Fruit fly (Drosophila melanogaster) whole organism, embryonic: Measurements from ENCODE around the gene CG46311.
A peak's percentile ranks its signal among the peaks of the same experiment; 100 is the strongest.

Experiments used
- CG10366 ChIP-seq: fragments of 200-800 bp; sonication (Bioruptor generic); IDR thresholded peaks from 2 replicates; pipeline ENCODE4 v1.3.6; 2022; ENCODE audit warnings: missing biosample characterization, missing genetic modification characterization
- CG11456 ChIP-seq: fragments of 200-800 bp; sonication (Bioruptor generic); IDR thresholded peaks from 3 replicates; pipeline ENCODE4 v1.3.6; 2022; ENCODE audit warnings: missing biosample characterization, missing genetic modification characterization
- CG11695 ChIP-seq: fragments of 200-800 bp; sonication (Bioruptor generic); IDR thresholded peaks from 3 replicates; pipeline ENCODE4 v1.3.6; 2022; ENCODE audit warnings: missing biosample characterization, missing genetic modification characterization
- CG11696 ChIP-seq: fragments of 200-800 bp; sonication (Bioruptor generic); IDR thresholded peaks from 2 replicates; pipeline ENCODE4 v1.3.6; 2022; ENCODE audit warnings: missing biosample characterization, missing genetic modification characterization
- CG11723 ChIP-seq: fragments of 200-800 bp; sonication (Bioruptor generic); optimal IDR thresholded peaks from 2 replicates; lab custom pipeline; 2017; ENCODE audit warnings: missing biosample characterization, mild to moderate bottlenecking, missing genetic modification characterization
- CG13624 ChIP-seq: fragments of 200-800 bp; sonication (Bioruptor generic); optimal IDR thresholded peaks from 2 replicates; lab custom pipeline; 2016; ENCODE audit warnings: missing biosample characterization, missing genetic modification characterization
- CG14860 ChIP-seq: fragments of 200-800 bp; sonication (Bioruptor generic); IDR thresholded peaks from 3 replicates; pipeline ENCODE4 v1.3.6; 2022; ENCODE audit warnings: missing biosample characterization, missing genetic modification characterization; ENCODE audit not compliant: partially characterized antibody
- CG17359 ChIP-seq: fragments of 200-800 bp; sonication (Bioruptor generic); optimal IDR thresholded peaks from 3 replicates; lab custom pipeline; 2018; ENCODE audit warnings: missing biosample characterization, mild to moderate bottlenecking, missing genetic modification characterization, moderate library complexity
- CG17912 ChIP-seq: fragments of 200-800 bp; sonication (Bioruptor generic); optimal IDR thresholded peaks from 2 replicates; lab custom pipeline; 2018; ENCODE audit warnings: missing biosample characterization, mild to moderate bottlenecking, missing genetic modification characterization
- CG1832 ChIP-seq: fragments of 200-800 bp; sonication (Bioruptor generic); optimal IDR thresholded peaks from 2 replicates; lab custom pipeline; 2017; ENCODE audit warnings: missing biosample characterization, mild to moderate bottlenecking, missing genetic modification characterization, inconsistent platforms
- CG18599 ChIP-seq: fragments of 200-800 bp; sonication (Bioruptor generic); optimal IDR thresholded peaks from 3 replicates; lab custom pipeline; 2017; ENCODE audit warnings: missing biosample characterization, missing genetic modification characterization, mild to moderate bottlenecking, moderate library complexity, missing genetic modification reagents
- CG18764 ChIP-seq: fragments of 200-800 bp; sonication (Bioruptor generic); optimal IDR thresholded peaks from 3 replicates; lab custom pipeline; 2016; ENCODE audit warnings: missing biosample characterization, missing genetic modification characterization
- CG2129 ChIP-seq: fragments of 200-800 bp; sonication (Bioruptor generic); IDR thresholded peaks from 2 replicates; pipeline ENCODE4 v1.3.6; 2022; ENCODE audit warnings: missing biosample characterization, missing genetic modification characterization; ENCODE audit not compliant: partially characterized antibody
- CG3065 ChIP-seq: fragments of 200-800 bp; sonication (Bioruptor generic); optimal IDR thresholded peaks from 2 replicates; lab custom pipeline; 2016; ENCODE audit warnings: missing biosample characterization, missing genetic modification characterization
- CG31441 ChIP-seq: fragments of 200-800 bp; sonication (Bioruptor generic); IDR thresholded peaks from 2 replicates; pipeline ENCODE4 v1.3.6; 2022; ENCODE audit warnings: missing biosample characterization, missing genetic modification characterization
- CG3281 ChIP-seq: fragments of 200-800 bp; sonication (Bioruptor generic); optimal IDR thresholded peaks from 3 replicates; lab custom pipeline; 2017; ENCODE audit warnings: missing biosample characterization, mild to moderate bottlenecking, missing genetic modification characterization
- CG4328 ChIP-seq: fragments of 200-800 bp; sonication (Bioruptor generic); optimal IDR thresholded peaks from 3 replicates; lab custom pipeline; 2017; ENCODE audit warnings: missing biosample characterization, missing genetic modification reagents, missing genetic modification characterization
- CG7963 ChIP-seq: fragments of 200-800 bp; sonication (Bioruptor generic); IDR thresholded peaks from 3 replicates; pipeline ENCODE4 v1.3.6; 2022; ENCODE audit warnings: missing biosample characterization, missing genetic modification characterization; ENCODE audit not compliant: partially characterized antibody
- CG8924 ChIP-seq: fragments of 200-800 bp; optimal IDR thresholded peaks from 3 replicates; lab custom pipeline; 2019; ENCODE audit warnings: missing biosample characterization, mild to moderate bottlenecking, missing genetic modification characterization, moderate library complexity
- CG9437 ChIP-seq: fragments of 200-800 bp; sonication (Bioruptor generic); optimal IDR thresholded peaks from 2 replicates; lab custom pipeline; 2018; ENCODE audit warnings: missing biosample characterization, mild to moderate bottlenecking, missing genetic modification characterization
- CkIIα-i1 ChIP-seq: fragments of 200-800 bp; sonication (Bioruptor generic); IDR thresholded peaks from 2 replicates; pipeline ENCODE4 v1.3.6; 2022; ENCODE audit warnings: missing biosample characterization, missing genetic modification characterization
- E2f1 ChIP-seq: fragments of 200-800 bp; sonication (Bioruptor generic); IDR thresholded peaks from 2 replicates; pipeline ENCODE4 v1.3.6; 2022; ENCODE audit warnings: missing biosample characterization, missing genetic modification characterization
- Eip74EF ChIP-seq, 2 experiments: fragments of 200-800 bp in 1 of 2; fragments of >200 bp in 1 of 2; sonication (Bioruptor generic) in 1 of 2; optimal IDR thresholded peaks; 2 replicates each; lab custom pipeline; 2017 to 2019; ENCODE audit warnings: missing biosample characterization in 2 of 2, missing genetic modification characterization in 2 of 2, mild to moderate bottlenecking in 1 of 2, moderate library complexity in 1 of 2
- HHEX ChIP-seq: fragments of 200-800 bp; sonication (Bioruptor generic); optimal IDR thresholded peaks from 3 replicates; lab custom pipeline; 2017; ENCODE audit warnings: missing biosample characterization, mild to moderate bottlenecking, missing genetic modification characterization, missing genetic modification reagents
- HmgZ ChIP-seq: fragments of 200-800 bp; sonication (Bioruptor generic); optimal IDR thresholded peaks from 2 replicates; lab custom pipeline; 2018; ENCODE audit warnings: missing biosample characterization, mild to moderate bottlenecking, missing genetic modification characterization
- Hmr ChIP-seq: fragments of 200-800 bp; sonication (Bioruptor generic); optimal IDR thresholded peaks from 3 replicates; lab custom pipeline; 2017; ENCODE audit warnings: mild to moderate bottlenecking, missing biosample characterization, missing genetic modification reagents, missing genetic modification characterization
- Jarid2 ChIP-seq: fragments of 200-800 bp; sonication (Bioruptor generic); optimal IDR thresholded peaks from 3 replicates; lab custom pipeline; 2017; ENCODE audit warnings: mild to moderate bottlenecking, missing biosample characterization, missing genetic modification reagents, missing genetic modification characterization
- NC2α ChIP-seq: fragments of 200-800 bp; sonication (Bioruptor generic); optimal IDR thresholded peaks from 2 replicates; lab custom pipeline; 2016; ENCODE audit warnings: missing biosample characterization, missing genetic modification characterization
- Nf-YB ChIP-seq: fragments of 200-800 bp; sonication (Bioruptor generic); optimal IDR thresholded peaks from 3 replicates; lab custom pipeline; 2019; ENCODE audit warnings: missing biosample characterization, mild to moderate bottlenecking, missing genetic modification characterization, moderate library complexity
- Optix ChIP-seq: fragments of 200-800 bp; sonication (Bioruptor generic); IDR thresholded peaks from 3 replicates; pipeline ENCODE4 v1.3.6; 2022; ENCODE audit warnings: missing biosample characterization, missing genetic modification characterization
- Sry-δ ChIP-seq: fragments of 200-800 bp; sonication (Bioruptor generic); optimal IDR thresholded peaks from 2 replicates; lab custom pipeline; 2016; ENCODE audit warnings: missing biosample characterization, missing genetic modification characterization
- Trl ChIP-seq, 3 experiments: fragments of >200 bp in 2 of 3; fragments of 200-800 bp in 1 of 3; sonication (Bioruptor generic) in 1 of 3; optimal IDR thresholded peaks; 2 replicates in 1 of 3; 3 replicates in 2 of 3; lab custom pipeline; 2016 to 2017; ENCODE audit warnings: missing biosample characterization in 1 of 3, missing genetic modification characterization in 1 of 3
- br ChIP-seq: fragments of >200 bp; optimal IDR thresholded peaks from 2 replicates; lab custom pipeline; 2017
- caup ChIP-seq: fragments of 200-800 bp; sonication (Bioruptor generic); optimal IDR thresholded peaks from 3 replicates; lab custom pipeline; 2017; ENCODE audit warnings: missing biosample characterization, mild to moderate bottlenecking, missing genetic modification characterization, moderate library complexity; ENCODE audit not compliant: severe bottlenecking
- chif ChIP-seq, 2 experiments: fragments of 200-800 bp; sonication (Bioruptor generic); optimal IDR thresholded peaks; 3 replicates each; lab custom pipeline; 2016; ENCODE audit warnings: missing biosample characterization in 2 of 2, missing genetic modification characterization in 2 of 2
- dati ChIP-seq: fragments of 200-800 bp; sonication (Bioruptor generic); IDR thresholded peaks from 2 replicates; pipeline ENCODE4 v1.3.6; 2022; ENCODE audit warnings: missing biosample characterization, missing genetic modification characterization
- gcm2 ChIP-seq: fragments of 200-800 bp; sonication (Bioruptor generic); optimal IDR thresholded peaks from 2 replicates; lab custom pipeline; 2016; ENCODE audit warnings: missing biosample characterization, missing genetic modification characterization
- hbn ChIP-seq: fragments of 200-800 bp; sonication (Bioruptor generic); IDR thresholded peaks from 2 replicates; pipeline ENCODE4 v1.3.6; 2022; ENCODE audit warnings: missing biosample characterization, missing genetic modification characterization; ENCODE audit not compliant: partially characterized antibody
- insv ChIP-seq, 2 experiments: fragments of 200-800 bp; sonication (Bioruptor generic); optimal IDR thresholded peaks; 3 replicates each; lab custom pipeline; 2016 to 2018; ENCODE audit warnings: missing biosample characterization in 2 of 2, missing genetic modification characterization in 2 of 2
- knrl ChIP-seq: fragments of 200-800 bp; sonication (Bioruptor generic); IDR thresholded peaks from 3 replicates; pipeline ENCODE4 v1.3.6; 2022; ENCODE audit warnings: missing biosample characterization, missing genetic modification characterization; ENCODE audit not compliant: partially characterized antibody
- lov ChIP-seq, 2 experiments: fragments of 200-800 bp in 1 of 2; fragments of >200 bp in 1 of 2; sonication (Bioruptor generic) in 1 of 2; IDR thresholded peaks in 1 of 2; optimal IDR thresholded peaks in 1 of 2; 2 replicates in 1 of 2; 3 replicates in 1 of 2; pipeline versions ENCODE4 v1.3.6 to Lab custom; 2017 to 2022; ENCODE audit warnings: missing biosample characterization in 1 of 2, missing genetic modification characterization in 1 of 2
- mam ChIP-seq: fragments of 200-800 bp; sonication (Bioruptor generic); optimal IDR thresholded peaks from 3 replicates; lab custom pipeline; 2016; ENCODE audit warnings: missing biosample characterization, missing genetic modification characterization
- nom ChIP-seq: fragments of 200-800 bp; sonication (Bioruptor generic); optimal IDR thresholded peaks from 2 replicates; lab custom pipeline; 2017; ENCODE audit warnings: missing biosample characterization, missing genetic modification characterization, mild to moderate bottlenecking, moderate library complexity, missing genetic modification reagents
- sd ChIP-seq: fragments of 200-800 bp; sonication (Bioruptor generic); optimal IDR thresholded peaks from 3 replicates; lab custom pipeline; 2018; ENCODE audit warnings: missing biosample characterization, mild to moderate bottlenecking, missing genetic modification characterization, moderate library complexity
- twi ChIP-seq: fragments of 200-800 bp; optimal IDR thresholded peaks from 2 replicates; lab custom pipeline; 2019; ENCODE audit warnings: missing biosample characterization, mild to moderate bottlenecking, missing genetic modification characterization, moderate library complexity
- z ChIP-seq: fragments of 200-800 bp; sonication (Bioruptor generic); IDR thresholded peaks from 3 replicates; pipeline ENCODE4 v1.3.6; 2022; ENCODE audit warnings: missing biosample characterization, missing genetic modification characterization

CG46311 gene

dm6 chrX:13563483-13564443 is at the start of gene CG46311, which contains the start of gene Tpst (continued):
- TF ChIP-seq CG11695 (GFP tag; lab: Robert Waterston, UW) (no peak), CG9437 (GFP tag; lab: Kevin White, UChicago) (no peak), Nf-YB (GFP tag; lab: Kevin White, UChicago) (peak; percentile 60), NC2α (GFP tag; lab: Kevin White, UChicago) (peak; percentile 46), Hmr (GFP tag; lab: Kevin White, UChicago) (peak; percentile 88), sd (tag; lab: Kevin White, UChicago) (no peak), insv (GFP tag; optimal IDR thresholded peaks at IDR 0.05; lab: Kevin White, UChicago) (peak in 1 of 2 experiments; percentile 20), CG8924 (peak; percentile 7), z (GFP tag; lab: Robert Waterston, UW) (no peak), CG4328 (peak; percentile 44), Eip74EF (GFP tag; optimal IDR thresholded peaks at IDR 0.05; lab: Kevin White, UChicago) (no peak), Optix (GFP tag; lab: Robert Waterston, UW) (peak; percentile 60; the same call in 1 of the 3 replicates), HmgZ (tag; lab: Kevin White, UChicago) (peak; percentile 72), E2f1 (GFP tag; lab: Robert Waterston, UW) (peak; percentile 38; the same call in 1 of the 2 replicates), CG18599 (GFP tag; lab: Kevin White, UChicago) (peak; percentile 63), caup (GFP tag; lab: Kevin White, UChicago) (peak; percentile 61), CG11723 (no peak), CG14860 (no peak), CG17359 (peak; percentile 71), CG3281 (GFP tag; lab: Kevin White, UChicago) (peak; percentile 27), mam (GFP tag; lab: Kevin White, UChicago) (peak; percentile 64), chif (GFP tag; optimal IDR thresholded peaks at IDR 0.05; lab: Kevin White, UChicago) (peak; percentile 6 to 83), HHEX (GFP tag; lab: Kevin White, UChicago) (peak; percentile 37), gcm2 (GFP tag; lab: Kevin White, UChicago) (no peak), lov (optimal IDR thresholded peaks at IDR 0.05; lab: Kevin White, UChicago) (no peak), lov (GFP tag; IDR thresholded peaks at IDR 0.05; lab: Robert Waterston, UW) (peak; percentile 62; the same call in 1 of the 3 replicates), Jarid2 (GFP tag; lab: Kevin White, UChicago) (peak; percentile 78), dati (GFP tag; lab: Robert Waterston, UW) (no peak), CG13624 (GFP tag; lab: Kevin White, UChicago) (peak; percentile 51), CG10366 (GFP tag; lab: Robert Waterston, UW) (peak; percentile 56), twi (no peak), CG3065 (GFP tag; lab: Kevin White, UChicago) (peak; percentile 13), hbn (GFP tag; lab: Robert Waterston, UW) (no peak), CG17912 (GFP tag; lab: Kevin White, UChicago) (peak; percentile 72), Sry-δ (GFP tag; lab: Kevin White, UChicago) (peak; percentile 50), CG7963 (no peak), CG1832 (GFP tag; lab: Kevin White, UChicago) (peak; percentile 44), CG2129 (GFP tag; lab: Robert Waterston, UW) (no peak), knrl (GFP tag; lab: Robert Waterston, UW) (peak; percentile 48; the same call in 1 of the 3 replicates), br (lab: Kevin White, UChicago) (no peak), CkIIα-i1 (GFP tag; lab: Robert Waterston, UW) (no peak), CG11696 (GFP tag; lab: Robert Waterston, UW) (no peak), CG11456 (peak; percentile 93), Trl (optimal IDR thresholded peaks at IDR 0.05; lab: Kevin White, UChicago) (no peak), Trl (GFP tag; optimal IDR thresholded peaks at IDR 0.05; lab: Kevin White, UChicago) (peak; percentile 72), CG18764 (GFP tag; lab: Kevin White, UChicago) (peak; percentile 49), nom (GFP tag; lab: Kevin White, UChicago) (peak; percentile 31), CG31441 (GFP tag; lab: Robert Waterston, UW) (0 out of 2 replicates have a peak, but pooled peaks have one; percentile 42)
